Fruit fly (Drosophila melanogaster): Measurements from ENCODE around the gene ogre.
A peak's percentile ranks its signal among the peaks of the same experiment; 100 is the strongest.

Gene ogre

DNA sequence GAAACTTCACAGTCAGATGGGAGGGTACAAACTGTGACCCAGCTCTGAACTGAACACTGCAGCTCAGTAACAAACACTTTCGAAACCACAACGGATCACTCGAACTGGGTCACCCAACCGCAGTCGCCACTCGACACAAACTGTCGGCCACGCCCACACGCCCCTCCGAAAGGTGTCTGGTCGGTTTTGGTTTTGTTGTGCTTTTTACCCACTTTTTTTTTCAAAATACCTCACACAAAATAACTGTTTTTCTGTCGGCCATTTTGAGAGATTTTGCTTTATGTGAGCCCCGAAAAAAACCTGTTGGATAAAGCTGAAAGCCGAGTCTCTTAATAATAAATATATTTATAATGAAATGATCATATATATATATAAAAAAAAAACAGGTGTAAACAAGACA, at the start of gene ogre:
Gene ogre, minus strand, starts transcription at position 33 of the 400 bp plus-strand sequence.
- no peak for TF ChIP-seq Dll (optimal IDR thresholded peaks at IDR 0.05)
- TF ChIP-seq psq (optimal IDR thresholded peaks at IDR 0.05): no peak
- no peak for TF ChIP-seq pan (optimal IDR thresholded peaks at IDR 0.05)
- no peak for TF ChIP-seq CG8478 (optimal IDR thresholded peaks at IDR 0.05)
- TF ChIP-seq EcR (GFP tag; optimal IDR thresholded peaks at IDR 0.05): no peak

DNA sequence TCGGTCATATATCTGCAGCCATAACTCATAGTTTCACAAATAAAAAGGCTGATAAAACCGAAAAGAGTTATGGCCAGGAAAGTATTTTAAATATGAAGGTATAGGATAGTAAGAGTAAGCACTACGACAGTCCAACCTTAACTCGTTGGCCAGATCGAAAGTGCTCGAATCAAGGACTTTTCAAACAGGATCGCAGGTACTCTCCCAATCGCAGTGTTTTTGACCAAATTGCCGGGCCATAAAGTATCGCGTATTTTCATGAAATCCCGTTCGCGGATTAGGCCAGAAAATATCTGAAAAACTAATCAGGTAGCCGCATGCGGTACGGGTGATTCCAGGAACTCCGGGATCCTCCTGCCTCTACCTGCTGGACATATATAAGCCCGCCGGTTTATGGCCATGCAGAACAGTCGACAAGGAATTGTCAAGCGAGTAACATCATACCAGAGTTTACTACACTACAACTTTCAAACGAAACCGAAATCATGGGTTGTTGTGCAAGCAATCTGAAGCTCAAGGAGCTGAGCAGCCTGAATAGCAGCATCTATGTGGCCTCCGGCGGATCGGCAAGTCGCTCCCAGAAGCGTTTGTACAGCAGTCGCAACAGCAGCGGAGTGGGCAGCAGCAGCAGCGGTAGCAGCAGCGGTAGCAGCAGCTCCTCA, 49.2 kb upstream of the ogre start, which contains the start of gene CG14427:
Gene CG14427, plus strand, starts transcription at position 399 of the 662 bp plus-strand sequence.
- TF ChIP-seq EcR (GFP tag; optimal IDR thresholded peaks at IDR 0.05) (no peak), usp (GFP tag; optimal IDR thresholded peaks at IDR 0.05) (no peak), CG8478 (optimal IDR thresholded peaks at IDR 0.05) (no peak), pan (optimal IDR thresholded peaks at IDR 0.05) (no peak), Dll (optimal IDR thresholded peaks at IDR 0.05) (no peak)

DNA sequence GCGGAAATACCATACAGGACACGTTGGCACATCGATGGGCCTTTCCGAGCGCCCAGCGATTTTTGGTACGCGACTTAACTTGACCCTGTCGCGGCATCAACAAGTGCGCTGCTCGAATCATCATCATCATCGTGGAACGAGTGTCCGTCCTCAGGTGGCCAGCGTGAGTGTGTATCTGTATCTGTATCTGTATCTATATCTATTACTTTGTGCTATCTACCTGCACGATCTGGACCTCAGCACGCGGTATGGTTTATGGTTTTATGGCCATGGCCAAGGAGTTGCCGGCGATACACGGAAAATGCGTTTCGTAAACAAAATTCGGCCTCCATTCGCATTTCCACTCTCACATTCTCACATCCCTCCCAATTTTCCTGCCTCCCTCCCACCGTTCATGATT, 45.9 kb upstream of the ogre start:
- TF ChIP-seq EcR (GFP tag; optimal IDR thresholded peaks at IDR 0.05) (no peak), CG8478 (optimal IDR thresholded peaks at IDR 0.05) (no peak), usp (GFP tag; optimal IDR thresholded peaks at IDR 0.05) (no peak), psq (optimal IDR thresholded peaks at IDR 0.05) (no peak), Dll (optimal IDR thresholded peaks at IDR 0.05) (no peak), pan (optimal IDR thresholded peaks at IDR 0.05) (no peak)

DNA sequence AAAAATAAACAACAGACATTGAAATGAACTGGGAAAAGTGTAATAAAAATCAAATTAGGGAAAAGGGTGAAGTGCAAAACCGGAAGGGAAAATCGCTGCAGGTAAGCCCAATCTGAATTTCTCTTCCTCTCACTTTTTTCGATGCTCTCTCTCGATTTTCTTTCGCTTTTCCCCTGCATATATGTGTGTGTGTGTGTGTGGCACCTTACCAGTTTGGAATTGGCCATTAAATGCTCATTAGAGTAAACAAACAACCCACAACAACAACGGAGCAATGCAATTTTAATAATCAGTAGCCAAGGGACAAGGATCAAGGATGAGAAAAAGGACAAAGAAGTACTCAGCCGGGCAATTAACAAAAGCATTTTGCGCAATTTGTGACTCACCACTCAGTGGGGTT, 43.8 kb upstream of the ogre start:
- TF ChIP-seq usp (GFP tag; optimal IDR thresholded peaks at IDR 0.05) (no peak), Dll (optimal IDR thresholded peaks at IDR 0.05) (no peak), EcR (GFP tag; optimal IDR thresholded peaks at IDR 0.05) (no peak), CG8478 (optimal IDR thresholded peaks at IDR 0.05) (no peak), psq (optimal IDR thresholded peaks at IDR 0.05) (no peak), pan (optimal IDR thresholded peaks at IDR 0.05) (no peak)

DNA sequence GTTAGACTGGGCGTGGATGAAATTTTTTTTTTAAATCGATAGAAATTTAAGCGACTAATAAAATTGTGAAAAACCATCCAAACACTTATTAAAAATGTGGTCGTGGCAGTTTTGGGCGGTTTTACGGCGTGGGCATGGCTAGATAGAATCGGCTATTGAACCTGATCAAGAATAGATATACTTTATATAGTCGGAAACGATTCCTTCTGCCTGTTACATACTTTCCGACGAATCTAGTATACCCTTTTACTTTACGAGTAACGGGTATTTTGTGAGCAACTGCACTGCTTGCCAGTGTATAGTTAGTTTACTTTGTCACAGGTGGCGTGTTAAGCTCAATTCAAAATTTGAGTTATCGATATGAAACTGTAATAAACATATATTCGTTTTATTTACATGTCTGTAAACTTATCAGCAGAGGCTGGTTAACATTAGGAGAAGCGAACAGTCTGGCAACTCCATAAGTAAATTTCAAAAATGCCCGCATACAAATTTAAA, 23.9 kb upstream of the ogre start:
- no peak for TF ChIP-seq Dll (optimal IDR thresholded peaks at IDR 0.05)
- peak; percentile 66 for TF ChIP-seq pan (optimal IDR thresholded peaks at IDR 0.05)
- TF ChIP-seq EcR (GFP tag; optimal IDR thresholded peaks at IDR 0.05): no peak
- no peak for TF ChIP-seq usp (GFP tag; optimal IDR thresholded peaks at IDR 0.05)
- TF ChIP-seq psq (optimal IDR thresholded peaks at IDR 0.05): no peak
- no peak for TF ChIP-seq CG8478 (optimal IDR thresholded peaks at IDR 0.05)

DNA sequence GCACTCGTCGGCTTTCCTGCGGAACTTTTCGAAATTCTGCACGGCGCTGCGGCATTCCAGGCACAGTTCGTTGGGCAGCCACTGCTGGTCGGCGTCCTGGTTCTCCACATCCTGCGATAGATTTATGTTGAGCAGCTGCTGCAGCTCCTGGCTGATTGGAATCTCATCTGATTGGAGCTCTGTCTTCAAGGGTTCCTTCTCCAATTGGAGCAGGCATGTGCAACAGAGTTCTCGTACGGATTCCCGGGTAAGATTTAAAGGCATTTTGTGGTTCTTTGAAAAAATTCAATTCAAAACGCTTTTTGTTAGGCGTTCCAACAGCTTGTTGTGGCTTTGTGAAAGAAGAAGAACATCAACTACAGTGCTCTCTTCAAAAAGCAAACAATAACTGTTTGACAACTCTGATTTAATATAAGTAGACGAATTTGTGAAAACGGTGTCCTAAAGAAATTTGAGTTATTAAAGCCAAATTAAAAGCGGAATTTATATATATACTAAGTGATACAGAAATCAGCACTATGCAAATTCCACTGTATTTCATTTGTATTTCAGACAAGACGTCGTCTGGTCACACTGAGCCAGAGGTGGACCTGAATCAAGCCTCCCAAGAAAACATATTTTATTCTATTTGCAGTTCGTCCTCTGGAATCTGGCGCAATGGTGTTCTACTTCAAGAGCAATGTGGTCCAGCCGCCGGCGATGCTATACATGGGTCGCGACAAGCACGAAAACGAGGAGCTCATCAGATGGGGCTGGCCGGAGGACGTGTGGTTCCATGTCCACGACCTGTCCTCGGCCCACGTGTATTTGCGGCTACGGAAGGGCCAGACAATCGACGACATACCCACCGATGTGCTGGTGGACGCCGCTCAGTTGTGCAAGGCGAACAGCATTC, 22.4 kb upstream of the ogre start, which contains the start of the genes CG3032 and CG4593:
Gene CG3032, minus strand, starts transcription at position 562 of the 895 bp plus-strand sequence.
Gene CG4593, plus strand, starts transcription at position 568 of the 895 bp plus-strand sequence.
- no peak for TF ChIP-seq Dll (optimal IDR thresholded peaks at IDR 0.05)

DNA sequence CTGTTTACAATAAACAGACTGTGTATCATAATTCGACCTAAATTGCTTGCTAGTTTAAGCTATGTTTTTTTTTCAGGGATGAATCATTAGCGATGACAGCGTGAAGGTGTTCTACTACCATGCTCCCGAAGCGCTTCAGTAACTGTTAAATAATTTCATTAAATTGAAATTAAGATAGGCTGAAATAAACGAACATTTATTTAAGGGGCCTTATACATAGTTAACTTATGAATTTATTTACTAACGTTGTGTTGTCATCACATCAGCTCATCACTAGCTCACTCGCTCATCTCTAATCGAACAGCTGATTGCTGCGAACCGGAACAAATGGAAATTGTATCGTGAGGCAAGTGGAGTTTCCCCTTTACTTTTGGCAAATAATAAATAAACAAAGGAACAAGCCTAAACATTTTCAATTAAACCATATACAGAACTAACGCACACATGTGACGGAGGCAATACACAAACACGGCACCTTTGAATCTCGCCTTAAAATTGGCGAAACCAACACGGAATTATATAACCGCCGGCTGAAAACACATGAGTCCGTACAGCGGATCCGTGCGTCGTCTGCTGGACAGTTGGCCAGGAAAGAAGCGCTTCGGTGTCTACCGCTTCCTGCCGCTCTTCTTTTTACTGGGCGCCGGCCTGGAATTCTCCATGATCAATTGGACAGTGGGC, 20.1 kb upstream of the ogre start, which contains the start of the genes cm, sloth1 and sloth2:
Gene cm, minus strand, starts transcription at position 83 of the 681 bp plus-strand sequence.
Gene sloth1, plus strand, starts transcription at position 295 of the 681 bp plus-strand sequence.
Gene sloth2, plus strand, starts transcription at position 295 of the 681 bp plus-strand sequence.
- TF ChIP-seq usp (GFP tag; optimal IDR thresholded peaks at IDR 0.05) (no peak), CG8478 (optimal IDR thresholded peaks at IDR 0.05) (no peak), pan (optimal IDR thresholded peaks at IDR 0.05) (no peak), psq (optimal IDR thresholded peaks at IDR 0.05) (no peak), EcR (GFP tag; optimal IDR thresholded peaks at IDR 0.05) (no peak), Dll (optimal IDR thresholded peaks at IDR 0.05) (no peak)

DNA sequence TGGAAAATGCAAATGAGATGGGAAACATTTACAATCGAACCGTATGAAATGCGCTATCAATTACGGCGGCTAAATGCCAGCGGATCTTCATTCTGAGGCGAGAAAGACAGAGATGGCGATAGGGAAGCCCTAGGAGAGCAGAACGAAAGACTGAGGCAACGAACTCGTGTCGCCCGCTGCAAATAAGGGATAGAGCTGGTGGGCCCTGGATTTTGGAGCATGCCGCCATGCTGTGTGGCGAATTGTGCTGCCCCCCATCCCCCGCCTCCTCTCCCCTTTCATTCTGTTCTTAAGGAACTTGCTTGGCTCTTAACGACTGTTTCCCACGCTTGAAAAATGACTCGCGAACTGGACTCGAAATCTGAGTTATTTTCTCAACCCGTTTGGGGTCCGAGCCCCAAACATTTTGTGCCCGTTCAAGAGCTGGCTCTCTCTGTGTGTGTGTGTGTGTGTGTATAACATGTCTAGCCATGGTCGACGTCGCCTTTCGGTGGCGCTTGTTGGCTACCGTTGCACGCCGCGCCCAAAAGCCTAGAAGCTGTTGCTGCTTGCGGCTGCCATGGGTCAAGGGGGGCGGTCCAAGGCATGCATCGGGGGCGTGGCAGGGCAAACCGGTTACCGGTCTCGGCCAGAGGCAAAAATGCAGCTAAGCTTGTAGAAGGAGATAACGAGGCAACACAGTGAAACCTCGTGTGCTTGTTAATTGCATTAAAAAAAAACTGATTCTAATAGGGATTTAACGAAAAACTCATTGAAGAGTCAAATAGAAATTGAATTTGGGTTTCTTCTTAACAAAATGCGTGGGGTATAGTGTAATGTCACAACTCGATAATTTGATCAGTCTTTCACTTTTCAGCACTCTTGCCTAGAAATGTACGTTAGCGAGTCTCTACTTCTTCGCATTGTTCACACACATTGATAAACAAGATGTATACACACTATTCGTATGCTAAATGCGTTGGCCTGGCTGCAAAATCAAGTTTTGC, 17.3 kb upstream of the ogre start:
- TF ChIP-seq Dll (optimal IDR thresholded peaks at IDR 0.05) (no peak), EcR (GFP tag; optimal IDR thresholded peaks at IDR 0.05) (peak in 1 of 2 experiments; percentile 62)

DNA sequence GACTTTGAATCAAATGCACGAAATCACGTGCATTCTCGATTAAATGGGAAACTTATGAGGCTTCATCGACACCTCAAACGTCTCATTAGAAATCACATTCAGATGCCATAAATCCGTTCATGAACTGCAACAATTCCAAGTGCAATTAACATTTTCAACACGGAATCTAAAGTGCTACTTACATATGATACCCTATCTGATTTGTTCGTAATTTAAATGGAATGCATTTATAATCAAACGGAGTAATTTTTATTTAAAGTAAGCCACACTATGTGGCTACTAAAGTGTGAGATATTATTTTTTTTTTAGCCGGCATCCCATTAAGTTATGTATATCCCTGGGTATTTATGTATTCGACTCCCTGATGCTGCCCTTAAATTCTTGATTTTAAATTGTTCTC, 16.6 kb upstream of the ogre start:
- TF ChIP-seq pan (optimal IDR thresholded peaks at IDR 0.05): no peak
- TF ChIP-seq Dll (optimal IDR thresholded peaks at IDR 0.05): no peak
- TF ChIP-seq usp (GFP tag; optimal IDR thresholded peaks at IDR 0.05): no peak
- TF ChIP-seq psq (optimal IDR thresholded peaks at IDR 0.05): no peak
- TF ChIP-seq EcR (GFP tag; optimal IDR thresholded peaks at IDR 0.05): no peak

DNA sequence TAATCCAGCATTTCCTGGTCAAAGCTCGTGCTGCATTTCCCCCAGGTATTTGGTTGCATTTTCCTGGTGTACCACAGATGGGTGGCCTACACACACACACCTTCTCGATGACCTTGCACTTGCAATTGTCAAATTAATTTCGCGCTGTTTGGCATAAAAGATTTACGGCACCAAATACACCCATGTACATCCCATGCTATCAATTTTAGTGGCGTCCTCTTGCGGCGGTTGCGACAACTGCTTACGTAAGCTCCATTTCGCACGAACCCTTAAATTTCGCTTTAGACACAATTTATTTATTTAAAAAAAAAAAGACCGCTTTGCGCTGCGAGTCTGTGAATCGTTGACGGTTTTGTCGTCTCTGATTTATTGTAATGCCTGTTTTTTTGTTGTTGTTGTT, 14.3 kb upstream of the ogre start:
- TF ChIP-seq pan (optimal IDR thresholded peaks at IDR 0.05) (no peak), EcR (GFP tag; optimal IDR thresholded peaks at IDR 0.05) (no peak)

DNA sequence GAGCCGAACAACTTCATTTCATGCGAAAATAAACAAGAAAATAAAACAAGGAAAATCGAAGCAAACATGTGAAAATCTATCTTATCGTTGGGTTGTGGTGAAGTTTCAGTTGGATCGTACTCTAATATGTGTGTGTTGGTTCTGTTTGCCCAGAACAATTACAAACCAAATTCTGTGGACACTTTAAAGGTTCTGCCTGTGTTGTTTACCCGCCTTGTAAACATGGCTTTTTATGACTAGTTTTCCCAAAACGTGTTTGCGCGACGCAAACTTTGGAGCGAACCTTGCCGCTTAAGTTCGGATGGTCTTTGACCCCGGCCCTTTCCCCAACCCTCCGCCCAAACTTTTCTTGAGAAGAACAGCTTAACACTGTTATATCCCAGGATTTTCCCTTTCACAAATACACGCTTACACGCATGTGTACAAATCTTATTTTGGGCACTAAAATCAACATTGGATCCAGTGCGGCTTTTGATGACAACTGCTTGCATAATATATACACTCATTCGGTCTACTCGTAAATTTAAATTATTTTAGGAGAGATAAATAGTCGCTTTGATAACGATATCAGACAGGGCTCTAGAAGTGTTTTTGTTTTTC, 13.1 kb upstream of the ogre start:
- TF ChIP-seq usp (GFP tag; optimal IDR thresholded peaks at IDR 0.05) (no peak), Dll (optimal IDR thresholded peaks at IDR 0.05) (no peak), pan (optimal IDR thresholded peaks at IDR 0.05) (no peak), CG8478 (optimal IDR thresholded peaks at IDR 0.05) (no peak), psq (optimal IDR thresholded peaks at IDR 0.05) (no peak), EcR (GFP tag; optimal IDR thresholded peaks at IDR 0.05) (no peak)

Measured in whole organism.